Worm (Caenorhabditis elegans) whole organism, L4 larva: ENCODE data around the gene rps-12.
"Not testable (repeated sequence)": the region's sequence is repeated elsewhere in the genome, so short reads cannot be mapped to it uniquely, and the experiment has no call there.

Experiments used
- D1046.2 ChIP-seq: fragments of 200-800 bp; sonication (Bioruptor generic); IDR thresholded peaks from 2 replicates; pipeline ENCODE4 v1.3.6; 2022; ENCODE audit warnings: missing genetic modification characterization, missing compliant biosample characterization
- ceh-20 ChIP-seq: fragments of 200-800 bp; sonication (Bioruptor generic); IDR thresholded peaks from 2 replicates; pipeline ENCODE4 v1.3.6; 2022; ENCODE audit warnings: missing genetic modification reagents, missing genetic modification characterization, missing compliant biosample characterization
- ceh-28 ChIP-seq: fragments of 150-350 bp; optimal IDR thresholded peaks from 2 replicates; lab custom pipeline; 2014; ENCODE audit warnings: missing biosample characterization, missing genetic modification reagents, missing genetic modification characterization
- daf-12 ChIP-seq: fragments of 150-350 bp; optimal IDR thresholded peaks from 2 replicates; lab custom pipeline; 2014; ENCODE audit warnings: missing biosample characterization, missing genetic modification reagents, missing genetic modification characterization
- snpc-4 ChIP-seq: fragments of 150-350 bp; optimal IDR thresholded peaks from 2 replicates; lab custom pipeline; 2014; ENCODE audit warnings: missing biosample characterization, missing genetic modification characterization

ce11 chrIII:5637297-5637876 is 41.7 kb upstream of the rps-12 start:
- TF ChIP-seq daf-12 (tag; lab: Kevin White, UChicago); snpc-4 (tag; lab: Kevin White, UChicago); ceh-20; D1046.2 (GFP tag; lab: Robert Waterston, UW); ceh-28 (tag; lab: Kevin White, UChicago): not testable (repeated sequence)
